Worm (Caenorhabditis elegans) whole organism, L2 larva: ENCODE measurements around the gene srh-220.

ENCODE experiments used
- C34F6.9 ChIP-seq: fragments of 150-350 bp; optimal IDR thresholded peaks from 2 replicates; lab custom pipeline; 2014; ENCODE audit warnings: missing biosample characterization, missing genetic modification characterization
- F13H6.1 ChIP-seq: sonication (generic microtip); optimal IDR thresholded peaks from 2 replicates; lab custom pipeline; 2016; ENCODE audit warnings: missing genetic modification characterization, missing compliant biosample characterization
- R02D3.7 ChIP-seq: fragments of 150-350 bp; optimal IDR thresholded peaks from 2 replicates; lab custom pipeline; 2014; ENCODE audit warnings: missing biosample characterization, missing genetic modification characterization
- Y55F3AM.14 ChIP-seq: fragments of 200-800 bp; sonication (Bioruptor generic); optimal IDR thresholded peaks from 2 replicates; lab custom pipeline; 2018; ENCODE audit warnings: mild to moderate bottlenecking, missing genetic modification characterization, missing compliant biosample characterization
- aly-2 ChIP-seq: fragments of 150-350 bp; optimal IDR thresholded peaks from 2 replicates; lab custom pipeline; 2014; ENCODE audit warnings: missing biosample characterization, missing genetic modification characterization
- ama-1 ChIP-seq: fragments of 150-350 bp; optimal IDR thresholded peaks from 2 replicates; lab custom pipeline; 2018; ENCODE audit warnings: inconsistent platforms
- blmp-1 ChIP-seq: sonication (generic microtip); optimal IDR thresholded peaks from 2 replicates; lab custom pipeline; 2017; ENCODE audit warnings: missing genetic modification characterization, mild to moderate bottlenecking, missing compliant biosample characterization, antibody characterized with exemption, moderate library complexity; ENCODE audit not compliant: insufficient read depth
- crh-2 ChIP-seq: sonication (generic microtip); optimal IDR thresholded peaks from 2 replicates; lab custom pipeline; 2017; ENCODE audit warnings: missing biosample characterization, missing genetic modification characterization
- dmd-4 ChIP-seq: sonication (generic microtip); optimal IDR thresholded peaks from 2 replicates; lab custom pipeline; 2017; ENCODE audit warnings: missing biosample characterization, missing genetic modification characterization
- egl-27 ChIP-seq: sonication (generic microtip); optimal IDR thresholded peaks from 3 replicates; lab custom pipeline; 2017; ENCODE audit warnings: missing biosample characterization, missing genetic modification reagents, missing genetic modification characterization
- elt-1 ChIP-seq: fragments of 150-350 bp; optimal IDR thresholded peaks from 2 replicates; lab custom pipeline; 2014; ENCODE audit warnings: missing biosample characterization, missing genetic modification characterization
- fos-1 ChIP-seq: fragments of 150-350 bp; optimal IDR thresholded peaks from 2 replicates; lab custom pipeline; 2014; ENCODE audit warnings: missing biosample characterization, missing genetic modification characterization
- gmeb-1 ChIP-seq: fragments of 150-350 bp; optimal IDR thresholded peaks from 2 replicates; lab custom pipeline; 2014; ENCODE audit warnings: missing biosample characterization, missing genetic modification characterization
- lin-39 ChIP-seq: fragments of 150-350 bp; optimal IDR thresholded peaks from 2 replicates; lab custom pipeline; 2014; ENCODE audit warnings: missing biosample characterization, missing genetic modification reagents, missing genetic modification characterization
- lsy-2 ChIP-seq, 2 experiments: fragments of 150-350 bp in 1 of 2; sonication (generic microtip) in 1 of 2; optimal IDR thresholded peaks; 2 replicates each; lab custom pipeline; 2014 to 2017; ENCODE audit warnings: missing biosample characterization in 2 of 2, missing genetic modification characterization in 2 of 2
- mab-5 ChIP-seq: fragments of 150-350 bp; optimal IDR thresholded peaks from 2 replicates; lab custom pipeline; 2014; ENCODE audit warnings: missing biosample characterization, missing genetic modification characterization
- mbf-1 ChIP-seq: sonication (generic microtip); optimal IDR thresholded peaks from 2 replicates; lab custom pipeline; 2017; ENCODE audit warnings: missing biosample characterization, missing genetic modification characterization
- mdl-1 ChIP-seq, 2 experiments: fragments of 150-350 bp in 1 of 2; sonication (generic microtip) in 1 of 2; optimal IDR thresholded peaks; 2 replicates each; lab custom pipeline; 2017; ENCODE audit warnings: missing biosample characterization in 2 of 2, missing genetic modification characterization in 2 of 2
- nhr-10 ChIP-seq: sonication (generic microtip); optimal IDR thresholded peaks from 2 replicates; lab custom pipeline; 2017; ENCODE audit warnings: missing biosample characterization, missing genetic modification characterization
- nhr-11 ChIP-seq: fragments of 150-350 bp; optimal IDR thresholded peaks from 2 replicates; lab custom pipeline; 2014; ENCODE audit warnings: missing biosample characterization, missing genetic modification characterization
- nhr-129 ChIP-seq: fragments of 150-350 bp; optimal IDR thresholded peaks from 2 replicates; lab custom pipeline; 2014; ENCODE audit warnings: missing biosample characterization, missing genetic modification characterization
- nhr-21 ChIP-seq: fragments of 150-350 bp; optimal IDR thresholded peaks from 2 replicates; lab custom pipeline; 2014; ENCODE audit warnings: missing biosample characterization, missing genetic modification characterization
- nhr-23 ChIP-seq: fragments of 150-350 bp; optimal IDR thresholded peaks from 2 replicates; lab custom pipeline; 2014; ENCODE audit warnings: missing biosample characterization, missing genetic modification reagents, missing genetic modification characterization
- nhr-237 ChIP-seq: fragments of 150-350 bp; optimal IDR thresholded peaks from 2 replicates; lab custom pipeline; 2014; ENCODE audit warnings: missing biosample characterization, missing genetic modification characterization
- nhr-25 ChIP-seq: fragments of 150-350 bp; sonication (generic microtip); optimal IDR thresholded peaks from 3 replicates; lab custom pipeline; 2014; ENCODE audit warnings: missing biosample characterization, missing genetic modification characterization
- sem-4 ChIP-seq: fragments of 150-350 bp; optimal IDR thresholded peaks from 2 replicates; lab custom pipeline; 2014; ENCODE audit warnings: missing biosample characterization, missing genetic modification reagents, missing genetic modification characterization
- sma-3 ChIP-seq: sonication (generic microtip); optimal IDR thresholded peaks from 2 replicates; lab custom pipeline; 2016; ENCODE audit warnings: missing genetic modification reagents, missing genetic modification characterization, missing compliant biosample characterization
- sma-9 ChIP-seq, 2 experiments: fragments of 150-350 bp in 1 of 2; sonication (generic microtip) in 1 of 2; optimal IDR thresholded peaks; 2 replicates each; lab custom pipeline; 2014 to 2016; ENCODE audit warnings: missing genetic modification characterization in 2 of 2, mild to moderate bottlenecking in 1 of 2, missing biosample characterization in 1 of 2, missing compliant biosample characterization in 1 of 2, missing genetic modification reagents in 1 of 2, moderate library complexity in 1 of 2
- snpc-4 ChIP-seq: fragments of 150-350 bp; optimal IDR thresholded peaks from 2 replicates; lab custom pipeline; 2014; ENCODE audit warnings: missing biosample characterization, missing genetic modification characterization
- unc-55 ChIP-seq: fragments of 150-350 bp; sonication (generic microtip); optimal IDR thresholded peaks from 3 replicates; lab custom pipeline; 2014; ENCODE audit warnings: missing biosample characterization, missing genetic modification reagents, missing genetic modification characterization
- unc-62 ChIP-seq: fragments of 150-350 bp; optimal IDR thresholded peaks from 2 replicates; lab custom pipeline; 2014; ENCODE audit warnings: missing biosample characterization, missing genetic modification reagents, missing genetic modification characterization
- ztf-1 ChIP-seq: fragments of 200-800 bp; sonication (Bioruptor generic); conservative IDR thresholded peaks from 2 replicates; pipeline ENCODE4 v1.3.6; 2022; ENCODE audit warnings: missing genetic modification characterization, missing compliant biosample characterization
- ztf-11 ChIP-seq: sonication (generic microtip); optimal IDR thresholded peaks from 2 replicates; lab custom pipeline; 2017; ENCODE audit warnings: missing biosample characterization, missing genetic modification characterization
- ztf-4 ChIP-seq: fragments of 150-350 bp; optimal IDR thresholded peaks from 2 replicates; lab custom pipeline; 2014; ENCODE audit warnings: missing biosample characterization, missing genetic modification characterization

Gene srh-220

ce11 chrIV:4019836-4020235 lies 42.0 kb upstream of the srh-220 start (continued):
- no peak for TF ChIP-seq ztf-1 (GFP tag; lab: Robert Waterston, UW)
- TF ChIP-seq nhr-129 (tag; lab: Kevin White, UChicago) = peak; percentile 92
- no peak for TF ChIP-seq ztf-4
- peak; percentile 21 for TF ChIP-seq snpc-4 (tag; lab: Kevin White, UChicago)
- TF ChIP-seq sem-4 (tag; lab: Kevin White, UChicago) = peak; percentile 63
- TF ChIP-seq C34F6.9 (tag; lab: Kevin White, UChicago) = peak; percentile 80
- no peak for TF ChIP-seq R02D3.7 (tag; lab: Kevin White, UChicago)
- TF ChIP-seq lin-39 (tag; lab: Kevin White, UChicago) = no peak
- no peak for TF ChIP-seq nhr-11 (tag; lab: Kevin White, UChicago)
- peak; percentile 90 for TF ChIP-seq F13H6.1 (tag; lab: Kevin White, UChicago)
- TF ChIP-seq Y55F3AM.14 = peak; percentile 41

DNA sequence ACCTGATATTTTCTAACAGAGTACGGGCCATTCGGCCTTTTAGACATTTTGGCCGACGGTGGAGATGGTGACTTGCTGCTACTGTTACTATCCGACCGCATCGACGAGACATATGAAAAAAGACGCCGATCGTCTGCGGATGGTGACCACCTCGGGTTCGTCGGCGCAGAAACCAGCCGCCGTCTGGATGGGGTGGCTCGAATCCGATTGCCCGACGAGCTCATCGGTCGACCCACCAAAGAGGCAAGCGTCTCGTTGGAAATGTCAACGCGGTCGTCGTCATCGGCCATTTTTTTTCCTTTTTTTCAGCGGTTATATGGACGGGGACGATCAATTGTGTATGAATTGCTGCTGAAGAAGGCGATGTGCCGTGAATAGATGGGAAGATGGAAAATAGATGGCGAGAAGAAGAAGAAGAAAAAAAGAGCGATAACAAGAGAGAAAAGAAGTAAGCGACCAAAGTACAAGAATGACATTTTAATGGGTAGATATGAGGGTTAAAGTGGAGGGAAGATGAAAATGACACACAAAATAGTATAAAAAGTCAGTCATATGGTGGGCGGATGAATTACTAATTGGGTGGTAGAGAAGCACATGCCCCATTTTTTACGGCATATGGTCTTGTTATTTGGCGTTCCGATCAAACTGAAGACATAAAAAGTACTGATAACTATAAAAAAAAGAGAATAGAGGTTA lies 41.0 kb upstream of the srh-220 start:
- TF ChIP-seq blmp-1 (peak; percentile 5), lsy-2 (tag; optimal IDR thresholded peaks at IDR 0.05; lab: Kevin White, UChicago) (peak in 1 of 2 experiments; percentile 1), fos-1 (tag; lab: Kevin White, UChicago) (no peak), sma-9 (GFP tag; optimal IDR thresholded peaks at IDR 0.05; lab: Kevin White, UChicago) (peak; percentile 14), sma-9 (tag; optimal IDR thresholded peaks at IDR 0.05; lab: Kevin White, UChicago) (no peak)

ce11 chrIV:4016723-4017122 lies 38.9 kb upstream of the srh-220 start:
- TF ChIP-seq dmd-4 (tag; lab: Kevin White, UChicago) (no peak), blmp-1 (no peak), crh-2 (tag; lab: Kevin White, UChicago) (no peak), sma-3 (GFP tag; lab: Kevin White, UChicago) (no peak), gmeb-1 (tag; lab: Kevin White, UChicago) (no peak), nhr-21 (tag; lab: Kevin White, UChicago) (no peak), ztf-11 (no peak), ama-1 (lab: Kevin White, UChicago) (no peak), Y55F3AM.14 (no peak), F13H6.1 (tag; lab: Kevin White, UChicago) (no peak), nhr-237 (tag; lab: Kevin White, UChicago) (no peak), lsy-2 (tag; optimal IDR thresholded peaks at IDR 0.05; lab: Kevin White, UChicago) (no peak)

DNA sequence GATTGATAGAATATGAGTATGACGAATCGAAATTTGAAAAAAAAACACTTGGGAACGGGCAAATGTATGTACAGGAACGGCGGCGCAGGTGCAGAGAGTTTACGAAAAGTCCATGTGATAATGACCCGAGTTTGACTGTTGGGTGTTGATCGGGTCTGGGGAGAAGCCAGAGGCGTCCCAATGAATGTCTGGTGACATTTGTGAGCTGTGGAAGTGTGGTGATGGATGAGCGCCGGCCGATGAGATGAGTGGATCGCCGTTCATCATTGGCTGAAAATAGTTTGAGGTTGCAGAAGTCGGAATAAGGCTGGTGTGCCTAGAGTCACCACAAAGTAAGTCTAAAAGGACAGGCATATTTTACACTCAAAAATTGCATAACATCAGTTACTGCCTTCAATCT lies 37.8 kb upstream of the srh-220 start:
- no peak for TF ChIP-seq sem-4 (tag; lab: Kevin White, UChicago)
- no peak for TF ChIP-seq nhr-23
- no peak for TF ChIP-seq ztf-4
- TF ChIP-seq lin-39 (tag; lab: Kevin White, UChicago) = no peak
- no peak for TF ChIP-seq aly-2 (tag; lab: Kevin White, UChicago)
- TF ChIP-seq snpc-4 (tag; lab: Kevin White, UChicago) = no peak
- TF ChIP-seq nhr-129 (tag; lab: Kevin White, UChicago) = no peak

DNA sequence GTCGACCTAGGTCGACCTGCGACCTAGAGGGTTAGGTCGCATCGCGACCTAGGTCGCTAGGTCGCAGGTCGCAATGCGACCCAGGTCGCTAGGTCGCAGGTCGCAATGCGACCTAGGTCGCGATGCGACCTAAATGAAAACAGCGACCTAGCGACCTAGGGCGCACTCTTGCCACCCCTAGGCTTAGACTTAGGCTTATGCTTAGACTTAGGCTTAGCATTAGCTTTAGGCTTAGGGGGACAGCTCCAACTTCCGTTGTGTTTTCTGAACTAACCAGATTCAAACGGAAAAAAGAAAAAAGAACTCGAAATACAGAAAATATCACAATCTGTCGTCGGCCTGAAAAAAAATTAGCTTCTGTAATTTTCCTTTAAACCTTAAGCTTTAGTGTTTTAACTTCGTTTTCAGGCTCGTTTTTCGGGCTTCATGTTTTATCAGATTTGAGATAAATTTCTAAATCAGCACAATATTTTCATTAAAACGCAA lies 36.6 kb upstream of the srh-220 start:
- TF ChIP-seq Y55F3AM.14 = no peak
- peak; percentile 14 for TF ChIP-seq nhr-25
- peak; percentile 5 for TF ChIP-seq unc-55
- TF ChIP-seq, all 48 proteins: peak for 2

ce11 chrIV:4013621-4014020 lies 35.8 kb upstream of the srh-220 start:
- TF ChIP-seq elt-1 (tag; lab: Kevin White, UChicago) = no peak
- TF ChIP-seq egl-27 (tag; lab: Kevin White, UChicago) = no peak
- no peak for TF ChIP-seq mdl-1 (tag; optimal IDR thresholded peaks at IDR 0.05; lab: Kevin White, UChicago)
- TF ChIP-seq unc-62 (GFP tag; lab: Kevin White, UChicago) = no peak
- no peak for TF ChIP-seq snpc-4 (tag; lab: Kevin White, UChicago)
- TF ChIP-seq nhr-25 = no peak
- TF ChIP-seq mab-5 (tag; lab: Kevin White, UChicago) = no peak
- TF ChIP-seq nhr-21 (tag; lab: Kevin White, UChicago) = no peak
- TF ChIP-seq nhr-10 (tag; lab: Kevin White, UChicago) = no peak
- TF ChIP-seq sma-3 (GFP tag; lab: Kevin White, UChicago) = no peak
- no peak for TF ChIP-seq mbf-1
